Fruit fly (Drosophila melanogaster): ENCODE results near the gene Prim1.

Gene Prim1

dm6 chr3L:8358776-8359455, 18.8 kb downstream of the Prim1 start:
- TF ChIP-seq Eip78C (GFP tag) (peak; percentile 36), fkh (GFP tag; optimal IDR thresholded peaks at IDR 0.05) (peak; percentile 62), vri (GFP tag; optimal IDR thresholded peaks at IDR 0.05) (peak; percentile 87), achi (GFP tag; optimal IDR thresholded peaks at IDR 0.05) (peak; percentile 84), Hr4 (GFP tag; optimal IDR thresholded peaks at IDR 0.05) (no peak)

dm6 chr3L:8360063-8360642, 20.0 kb downstream of the Prim1 start:
- TF ChIP-seq esn (GFP tag; optimal IDR thresholded peaks at IDR 0.05) (no peak), dac (GFP tag; optimal IDR thresholded peaks at IDR 0.05) (no peak), CG7368 (GFP tag; optimal IDR thresholded peaks at IDR 0.05) (peak; percentile 19), CG9139 (GFP tag; optimal IDR thresholded peaks at IDR 0.05) (peak; percentile 67), CG34406 (GFP tag; optimal IDR thresholded peaks at IDR 0.05) (no peak), net (GFP tag; optimal IDR thresholded peaks at IDR 0.05) (no peak), dsx (GFP tag; optimal IDR thresholded peaks at IDR 0.05; ENCODE audit: poor library complexity, severe bottlenecking) (peak; percentile 20), fd59A (GFP tag; optimal IDR thresholded peaks at IDR 0.05) (peak; percentile 10), Sox14 (GFP tag; optimal IDR thresholded peaks at IDR 0.05) (no peak), CG6854 (GFP tag; optimal IDR thresholded peaks at IDR 0.05) (no peak), CG11294 (GFP tag; IDR thresholded peaks at IDR 0.05) (peak; percentile 8; the same call in 1 of the 2 replicates), salr (GFP tag; optimal IDR thresholded peaks at IDR 0.05) (peak; percentile 39 to 51), Sox15 (GFP tag; optimal IDR thresholded peaks at IDR 0.05) (no peak), pdm3 (GFP tag; optimal IDR thresholded peaks at IDR 0.05) (no peak), Lpt (GFP tag; optimal IDR thresholded peaks at IDR 0.05) (peak; percentile 26), Hr38 (GFP tag; optimal IDR thresholded peaks at IDR 0.05) (no peak), cyc (GFP tag; optimal IDR thresholded peaks at IDR 0.05) (no peak), Ets96B (tag; optimal IDR thresholded peaks at IDR 0.05) (peak; percentile 47), Eip78C (GFP tag) (no peak), CG6808 (GFP tag; optimal IDR thresholded peaks at IDR 0.05) (peak; percentile 78), CG6276 (GFP tag; optimal IDR thresholded peaks at IDR 0.05) (peak; percentile 84), CG8319 (GFP tag; optimal IDR thresholded peaks at IDR 0.05) (no peak), CG11762 (GFP tag; optimal IDR thresholded peaks at IDR 0.05; ENCODE audit: insufficient read depth) (no peak), CG6163 (GFP tag; IDR thresholded peaks at IDR 0.05) (peak; percentile 33; the same call in 2 of the 3 replicates), CG1621 (tag; optimal IDR thresholded peaks at IDR 0.05) (peak; percentile 48), fd85E (GFP tag; optimal IDR thresholded peaks at IDR 0.05) (no peak), Blimp-1 (GFP tag; optimal IDR thresholded peaks at IDR 0.05) (no peak), ss (GFP tag; optimal IDR thresholded peaks at IDR 0.05) (peak; percentile 78 to 89), eg (GFP tag; IDR thresholded peaks at IDR 0.05) (peak; percentile 55; the same call in 2 of the 3 replicates), CG4318 (GFP tag; optimal IDR thresholded peaks at IDR 0.05) (no peak), Eip93F (GFP tag; optimal IDR thresholded peaks at IDR 0.05) (peak; percentile 44), Smox (GFP tag; optimal IDR thresholded peaks at IDR 0.05) (no peak), CG3032 (tag; optimal IDR thresholded peaks at IDR 0.05) (peak; percentile 25), Gug (GFP tag; IDR thresholded peaks at IDR 0.05) (no peak), Hr4 (GFP tag; optimal IDR thresholded peaks at IDR 0.05) (no peak), spab (GFP tag; optimal IDR thresholded peaks at IDR 0.05) (peak; percentile 66), achi (GFP tag; optimal IDR thresholded peaks at IDR 0.05) (no peak), CG16779 (tag; optimal IDR thresholded peaks at IDR 0.05) (peak; percentile 6), CG31627 (GFP tag; optimal IDR thresholded peaks at IDR 0.05) (no peak), CG3919 (GFP tag; optimal IDR thresholded peaks at IDR 0.05) (no peak), Met (GFP tag; optimal IDR thresholded peaks at IDR 0.05) (no peak), lz (GFP tag; optimal IDR thresholded peaks at IDR 0.05) (no peak), vri (GFP tag; optimal IDR thresholded peaks at IDR 0.05) (no peak), CG15336 (GFP tag; IDR thresholded peaks at IDR 0.05) (no peak), CG6792 (GFP tag; optimal IDR thresholded peaks at IDR 0.05) (no peak), CG10631 (GFP tag; optimal IDR thresholded peaks at IDR 0.05) (no peak)

All from whole organism, prepupa.